Worm (Caenorhabditis elegans) whole organism, L4/young adult: Measurements from ENCODE around the gene cbp-3.

Experiments used
- W03F9.2 ChIP-seq: fragments of 150-350 bp; optimal IDR thresholded peaks from 2 replicates; lab custom pipeline; 2014; ENCODE audit warnings: missing biosample characterization, missing genetic modification characterization
- him-1 ChIP-seq: sonication (generic microtip); optimal IDR thresholded peaks from 2 replicates; lab custom pipeline; 2016; ENCODE audit warnings: missing genotype, missing genetic modification reagents, missing genetic modification characterization, missing compliant biosample characterization

ce11 chrIII:9950244-9950643, 36.5 kb downstream of the cbp-3 start, which contains the start of gene K03H1.13:
- TF ChIP-seq him-1 (tag; lab: Kevin White, UChicago) (no peak), W03F9.2 (tag; lab: Kevin White, UChicago) (no peak)
